Fruit fly (Drosophila melanogaster): ENCODE data around the gene Rph.
A peak's percentile ranks its signal among the peaks of the same experiment; 100 is the strongest.

The Rph gene

DNA sequence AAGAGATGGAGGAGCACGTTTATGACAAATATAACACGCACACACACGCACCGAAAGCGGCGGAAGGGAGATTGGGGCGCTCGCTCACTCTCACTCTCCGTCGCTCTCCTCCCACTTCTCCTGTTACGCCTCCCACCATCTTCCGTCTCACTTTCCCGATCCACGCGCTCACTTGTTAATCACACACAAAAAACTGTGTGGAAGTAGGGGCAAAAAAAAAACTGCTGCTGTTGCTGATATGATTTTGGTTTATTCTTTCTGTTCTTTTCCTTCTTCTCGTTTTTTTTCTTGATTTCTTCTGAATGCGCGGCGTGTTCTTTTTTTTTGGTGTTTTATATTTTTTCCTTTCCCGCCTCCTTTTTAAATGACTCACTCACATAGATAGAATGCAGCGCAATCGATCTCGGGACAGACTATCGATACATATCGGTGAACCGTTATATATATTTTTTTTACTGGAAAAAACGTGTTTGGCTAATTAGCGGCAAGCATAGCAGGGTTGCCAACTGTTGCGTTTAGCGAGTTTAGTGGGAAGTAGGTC lies 48.3 kb upstream of the Rph start (continued):
- TF ChIP-seq usp (GFP tag; optimal IDR thresholded peaks at IDR 0.05) (no peak), exex (tag; optimal IDR thresholded peaks at IDR 0.05) (peak; percentile 46), knrl (GFP tag; IDR thresholded peaks at IDR 0.05; ENCODE audit: partially characterized antibody) (peak; percentile 41; the same call in 1 of the 3 replicates), Dll (GFP tag; IDR thresholded peaks at IDR 0.05; ENCODE audit: partially characterized antibody) (peak; percentile 58; the same call in 2 of the 4 replicates), CG1792 (GFP tag; optimal IDR thresholded peaks at IDR 0.05) (peak; percentile 32), lmd (GFP tag; IDR thresholded peaks at IDR 0.05) (no peak), bbx (GFP tag; IDR thresholded peaks at IDR 0.05; ENCODE audit: partially characterized antibody) (peak; percentile 54), schlank (tag; optimal IDR thresholded peaks at IDR 0.05) (no peak), crc (GFP tag; optimal IDR thresholded peaks at IDR 0.05) (no peak)

DNA sequence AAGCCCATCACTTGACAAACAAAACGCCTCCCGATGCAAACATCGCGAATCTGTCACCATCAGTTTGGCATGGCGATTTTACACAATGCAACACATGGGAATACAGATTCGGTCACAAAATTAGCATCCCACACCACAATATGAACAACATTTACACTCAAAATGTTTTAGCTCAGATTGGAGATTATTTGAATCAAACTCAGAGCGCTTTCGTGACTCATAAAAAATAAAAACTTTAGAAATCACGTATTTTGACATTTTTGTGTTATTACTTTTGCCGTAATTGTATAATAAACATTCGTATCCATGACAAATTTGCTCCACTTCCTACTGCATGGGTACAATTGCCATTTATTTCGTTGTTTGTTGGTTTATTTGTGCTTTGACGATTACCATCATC lies 46.6 kb upstream of the Rph start:
- TF ChIP-seq fd96Cb (tag; optimal IDR thresholded peaks at IDR 0.05): no peak
- no peak for TF ChIP-seq Vsx1 (GFP tag; optimal IDR thresholded peaks at IDR 0.05)
- TF ChIP-seq row (GFP tag; IDR thresholded peaks at IDR 0.05): no peak
- TF ChIP-seq Rx (GFP tag; IDR thresholded peaks at IDR 0.05): no peak
- 0 out of 2 replicates have a peak, but pooled peaks have one; percentile 6 for TF ChIP-seq seq (GFP tag; IDR thresholded peaks at IDR 0.05)
- no peak for TF ChIP-seq gsb-n (tag; optimal IDR thresholded peaks at IDR 0.05)
- no peak for TF ChIP-seq chn (GFP tag; optimal IDR thresholded peaks at IDR 0.05)
- TF ChIP-seq jigr1 (GFP tag; IDR thresholded peaks at IDR 0.05): no peak
- TF ChIP-seq Optix (GFP tag; IDR thresholded peaks at IDR 0.05): no peak
- no peak for TF ChIP-seq stc (GFP tag; IDR thresholded peaks at IDR 0.05)
- peak; percentile 40 for TF ChIP-seq Drgx (GFP tag; IDR thresholded peaks at IDR 0.05)
- TF ChIP-seq ttk (GFP tag; IDR thresholded peaks at IDR 0.05): no peak
- TF ChIP-seq sens (GFP tag): peak; percentile 62
- TF ChIP-seq Bdp1 (GFP tag; optimal IDR thresholded peaks at IDR 0.05): no peak
- TF ChIP-seq ash1 (GFP tag; optimal IDR thresholded peaks at IDR 0.05): no peak
- no peak for TF ChIP-seq Neu2 (GFP tag; optimal IDR thresholded peaks at IDR 0.05; ENCODE audit: borderline replicate concordance)
- no peak for TF ChIP-seq Lpt (GFP tag; optimal IDR thresholded peaks at IDR 0.05)
- no peak for TF ChIP-seq kah (GFP tag; optimal IDR thresholded peaks at IDR 0.05)
- TF ChIP-seq Med (GFP tag): peak; percentile 74
- no peak for TF ChIP-seq CG10366 (GFP tag; IDR thresholded peaks at IDR 0.05)
- no peak for TF ChIP-seq CG33557 (GFP tag; optimal IDR thresholded peaks at IDR 0.05)
- TF ChIP-seq CG11696 (GFP tag; IDR thresholded peaks at IDR 0.05): 0 out of 2 replicates have a peak, but pooled peaks have one; percentile 5
- TF ChIP-seq peb (GFP tag; IDR thresholded peaks at IDR 0.05): no peak
- no peak for TF ChIP-seq Sry-β (GFP tag; optimal IDR thresholded peaks at IDR 0.05)
- no peak for TF ChIP-seq dmrt99B (tag; optimal IDR thresholded peaks at IDR 0.05)
- no peak for TF ChIP-seq dan (GFP tag; IDR thresholded peaks at IDR 0.05)
- TF ChIP-seq da (GFP tag; optimal IDR thresholded peaks at IDR 0.05): no peak
- no peak for TF ChIP-seq Trl (optimal IDR thresholded peaks at IDR 0.05)
- no peak for TF ChIP-seq Trl (GFP tag; optimal IDR thresholded peaks at IDR 0.05)
- no peak for TF ChIP-seq CG10979 (tag; optimal IDR thresholded peaks at IDR 0.05)

All from whole organism, embryonic.